Worm (Caenorhabditis elegans) whole organism, L3 larva: Measurements from ENCODE around the gene pms-2.

Experiments used
- egl-27 ChIP-seq: sonication (generic microtip); optimal IDR thresholded peaks from 4 replicates; lab custom pipeline; 2017; ENCODE audit warnings: missing biosample characterization, missing genetic modification reagents, missing genetic modification characterization
- egl-5 ChIP-seq: fragments of 150-350 bp; optimal IDR thresholded peaks from 2 replicates; lab custom pipeline; 2017; ENCODE audit warnings: missing biosample characterization, missing genetic modification reagents, missing genetic modification characterization, inconsistent platforms
- fos-1 ChIP-seq: fragments of 150-350 bp; optimal IDR thresholded peaks from 2 replicates; lab custom pipeline; 2014; ENCODE audit warnings: missing biosample characterization, missing genetic modification characterization
- nhr-11 ChIP-seq: fragments of 150-350 bp; optimal IDR thresholded peaks from 2 replicates; lab custom pipeline; 2014; ENCODE audit warnings: missing biosample characterization, missing genetic modification characterization
- nhr-77 ChIP-seq: fragments of 150-350 bp; optimal IDR thresholded peaks from 2 replicates; lab custom pipeline; 2014; ENCODE audit warnings: missing biosample characterization, missing genetic modification characterization
- unc-62 ChIP-seq: fragments of 150-350 bp; sonication (generic microtip); optimal IDR thresholded peaks from 4 replicates; lab custom pipeline; 2014; ENCODE audit warnings: missing biosample characterization, missing genetic modification reagents, missing genetic modification characterization

ce11 chrV:11521448-11521847, 49.0 kb downstream of the pms-2 start, which contains the start of gene pafo-1:
- no peak for TF ChIP-seq egl-5 (tag; lab: Kevin White, UChicago)
- TF ChIP-seq fos-1 (tag; lab: Kevin White, UChicago), result no peak
- no peak for TF ChIP-seq unc-62 (GFP tag; lab: Kevin White, UChicago)
- TF ChIP-seq nhr-77 (tag; lab: Kevin White, UChicago), result no peak
- TF ChIP-seq egl-27 (tag; lab: Kevin White, UChicago), result peak; percentile 26
- TF ChIP-seq nhr-11 (tag; lab: Kevin White, UChicago), result no peak
